Fruit fly (Drosophila melanogaster) whole organism, pupa: ENCODE results near the gene CG9582.

Experiments
- CG10348 ChIP-seq: fragments of 200-800 bp; sonication (Bioruptor generic); IDR thresholded peaks from 2 replicates; pipeline ENCODE4 v1.3.6; 2022; ENCODE audit warnings: missing biosample characterization, missing genetic modification characterization
- CG12605 ChIP-seq: fragments of 200-800 bp; sonication (Bioruptor generic); IDR thresholded peaks from 2 replicates; pipeline ENCODE4 v1.3.6; 2022; ENCODE audit warnings: missing biosample characterization, missing genetic modification characterization
- CG13204 ChIP-seq: fragments of 200-800 bp; sonication (Bioruptor generic); optimal IDR thresholded peaks from 2 replicates; lab custom pipeline; 2018; ENCODE audit warnings: missing biosample characterization, mild to moderate bottlenecking, missing genetic modification characterization, moderate library complexity
- CG14655 ChIP-seq: fragments of 200-800 bp; sonication (Bioruptor generic); optimal IDR thresholded peaks from 3 replicates; lab custom pipeline; 2017; ENCODE audit warnings: mild to moderate bottlenecking, missing biosample characterization, missing genetic modification reagents, missing genetic modification characterization
- CG15710 ChIP-seq: fragments of 200-800 bp; sonication (Bioruptor generic); optimal IDR thresholded peaks from 2 replicates; lab custom pipeline; 2018; ENCODE audit warnings: missing biosample characterization, mild to moderate bottlenecking, missing genetic modification characterization, moderate library complexity
- CG17806 ChIP-seq: fragments of 200-800 bp; sonication (Bioruptor generic); optimal IDR thresholded peaks from 2 replicates; lab custom pipeline; 2018; ENCODE audit warnings: missing biosample characterization, mild to moderate bottlenecking, missing genetic modification characterization, moderate library complexity
- CG32121 ChIP-seq: fragments of 200-800 bp; sonication (Bioruptor generic); IDR thresholded peaks from 2 replicates; pipeline ENCODE4 v1.3.6; 2022; ENCODE audit warnings: missing biosample characterization, missing genetic modification characterization
- CG34367 ChIP-seq: fragments of 200-800 bp; sonication (Bioruptor generic); optimal IDR thresholded peaks from 2 replicates; lab custom pipeline; 2018; ENCODE audit warnings: missing biosample characterization, mild to moderate bottlenecking, missing genetic modification characterization
- CG4496 ChIP-seq: fragments of 200-800 bp; sonication (Bioruptor generic); IDR thresholded peaks from 3 replicates; pipeline ENCODE4 v1.3.6; 2022; ENCODE audit warnings: missing biosample characterization, missing genetic modification characterization
- CG8159 ChIP-seq: fragments of 200-800 bp; sonication (Bioruptor generic); optimal IDR thresholded peaks from 3 replicates; lab custom pipeline; 2018; ENCODE audit warnings: missing biosample characterization, mild to moderate bottlenecking, missing genetic modification characterization, moderate library complexity
- CG8301 ChIP-seq: fragments of 200-800 bp; sonication (Bioruptor generic); optimal IDR thresholded peaks from 2 replicates; lab custom pipeline; 2018; ENCODE audit warnings: missing biosample characterization, mild to moderate bottlenecking, missing genetic modification characterization
- CG9948 ChIP-seq: fragments of 200-800 bp; sonication (Bioruptor generic); optimal IDR thresholded peaks from 2 replicates; lab custom pipeline; 2018; ENCODE audit warnings: missing biosample characterization, mild to moderate bottlenecking, missing genetic modification characterization, moderate library complexity
- D1 ChIP-seq: fragments of 200-800 bp; sonication (Bioruptor generic); optimal IDR thresholded peaks from 2 replicates; lab custom pipeline; 2018; ENCODE audit warnings: missing biosample characterization, mild to moderate bottlenecking, missing genetic modification characterization, moderate library complexity
- EcR ChIP-seq: fragments of 200-800 bp; sonication (Bioruptor generic); optimal IDR thresholded peaks from 3 replicates; lab custom pipeline; 2019; ENCODE audit warnings: missing biosample characterization, missing genetic modification characterization, mild to moderate bottlenecking, moderate library complexity, missing genetic modification reagents
- Ets98B ChIP-seq: fragments of 200-800 bp; sonication (Bioruptor generic); IDR thresholded peaks from 2 replicates; pipeline ENCODE4 v1.3.6; 2022; ENCODE audit warnings: missing biosample characterization, missing genetic modification characterization
- Pif1A ChIP-seq: fragments of 200-800 bp; sonication (Bioruptor generic); optimal IDR thresholded peaks from 3 replicates; lab custom pipeline; 2016; ENCODE audit warnings: missing biosample characterization, missing genetic modification characterization
- Pif1B ChIP-seq: fragments of 200-800 bp; sonication (Bioruptor generic); optimal IDR thresholded peaks from 3 replicates; lab custom pipeline; 2016; ENCODE audit warnings: missing biosample characterization, missing genetic modification characterization
- Snoo ChIP-seq: fragments of 200-800 bp; sonication (Bioruptor generic); optimal IDR thresholded peaks from 3 replicates; lab custom pipeline; 2017; ENCODE audit warnings: missing biosample characterization, mild to moderate bottlenecking, missing genetic modification characterization, inconsistent platforms
- fd96Ca ChIP-seq: fragments of 200-800 bp; sonication (Bioruptor generic); IDR thresholded peaks from 3 replicates; pipeline ENCODE4 v1.3.6; 2022; ENCODE audit warnings: missing biosample characterization, missing genetic modification characterization
- gl ChIP-seq: fragments of 200-800 bp; sonication (Bioruptor generic); optimal IDR thresholded peaks from 2 replicates; lab custom pipeline; 2018; ENCODE audit warnings: missing biosample characterization, mild to moderate bottlenecking, missing genetic modification characterization
- rn ChIP-seq: fragments of 200-800 bp; sonication (Bioruptor generic); IDR thresholded peaks from 2 replicates; pipeline ENCODE4 v1.3.6; 2022; ENCODE audit warnings: missing biosample characterization, missing genetic modification characterization

Gene CG9582

dm6 chr2L:9013968-9014367 lies 17.7 kb downstream of the CG9582 start, which contains the start of gene Rcd-1r:
Gene Rcd-1r (minus strand): TSS chr2L:9014068.
- no peak for TF ChIP-seq Snoo

- TF ChIP-seq gl (no peak), CG4496 (GFP tag; lab: Robert Waterston, UW) (no peak), CG8301 (tag; lab: Kevin White, UChicago) (no peak), CG32121 (no peak), CG13204 (GFP tag; lab: Kevin White, UChicago) (no peak), Pif1B (GFP tag; lab: Kevin White, UChicago) (no peak), Ets98B (GFP tag; lab: Robert Waterston, UW) (no peak), Pif1A (GFP tag; lab: Kevin White, UChicago) (no peak), CG9948 (tag; lab: Kevin White, UChicago) (no peak), CG12605 (GFP tag; lab: Robert Waterston, UW) (no peak), CG10348 (GFP tag; lab: Robert Waterston, UW) (no peak), Snoo (no peak), CG14655 (GFP tag; lab: Kevin White, UChicago) (no peak), CG15710 (tag; lab: Kevin White, UChicago) (no peak), CG17806 (tag; lab: Kevin White, UChicago) (no peak), rn (no peak), D1 (tag; lab: Kevin White, UChicago) (no peak), CG8159 (tag; lab: Kevin White, UChicago) (no peak), CG34367 (tag; lab: Kevin White, UChicago) (no peak), fd96Ca (GFP tag; lab: Robert Waterston, UW) (no peak)
Observed at dm6 chr2L:9011543-9012238, 19.9 kb downstream of the CG9582 start, which contains the start of gene CG13102. Gene CG13102 (plus strand): TSS chr2L:9012188.

dm6 chr2L:9010267-9010666 lies 21.4 kb downstream of the CG9582 start, which contains the start of gene CG9568:
Gene CG9568 (plus strand): TSS chr2L:9010583.
- no peak for TF ChIP-seq CG32121
- TF ChIP-seq CG12605 (GFP tag; lab: Robert Waterston, UW), result no peak
- TF ChIP-seq EcR (GFP tag; lab: Kevin White, UChicago), result no peak
- TF ChIP-seq CG10348 (GFP tag; lab: Robert Waterston, UW), result no peak
- no peak for TF ChIP-seq D1 (tag; lab: Kevin White, UChicago)
- no peak for TF ChIP-seq Ets98B (GFP tag; lab: Robert Waterston, UW)
- no peak for TF ChIP-seq CG14655 (GFP tag; lab: Kevin White, UChicago)
- no peak for TF ChIP-seq CG4496 (GFP tag; lab: Robert Waterston, UW)
- no peak for TF ChIP-seq fd96Ca (GFP tag; lab: Robert Waterston, UW)
- TF ChIP-seq Pif1A (GFP tag; lab: Kevin White, UChicago), result no peak
- no peak for TF ChIP-seq CG17806 (tag; lab: Kevin White, UChicago)
- no peak for TF ChIP-seq CG8301 (tag; lab: Kevin White, UChicago)
- TF ChIP-seq gl, result no peak
- TF ChIP-seq Snoo, result no peak
- no peak for TF ChIP-seq CG9948 (tag; lab: Kevin White, UChicago)

DNA sequence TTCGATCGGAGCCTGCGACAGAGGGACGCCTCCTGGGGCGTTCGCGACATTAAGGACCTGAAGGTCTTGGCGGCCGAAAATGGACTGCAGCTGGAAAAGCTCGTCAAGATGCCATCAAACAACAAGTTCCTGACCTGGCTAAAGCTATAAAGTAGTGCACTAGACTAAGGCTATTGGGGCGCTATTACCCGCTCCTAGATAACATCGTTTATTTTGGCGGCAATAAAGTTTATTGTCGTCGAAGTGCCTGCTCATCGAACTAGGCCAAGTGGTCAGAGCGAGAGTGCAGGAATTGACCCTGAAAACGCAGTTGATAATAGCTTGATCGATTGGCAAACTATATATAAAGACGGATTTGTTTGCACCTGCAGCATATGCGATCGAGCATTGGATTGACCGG lies 33.4 kb downstream of the CG9582 start, which contains the start of gene Try29F:
Gene Try29F, plus strand, starts transcription at position 301 of the 400 bp plus-strand sequence.
- TF ChIP-seq rn (no peak), CG9948 (tag; lab: Kevin White, UChicago) (no peak), CG14655 (GFP tag; lab: Kevin White, UChicago) (no peak), Ets98B (GFP tag; lab: Robert Waterston, UW) (no peak)

dm6 chr2L:8997285-8997684 lies 34.4 kb downstream of the CG9582 start, which contains the start of the genes alien and CG18661:
Gene alien (minus strand): TSS chr2L:8997379.
Gene CG18661 (plus strand): TSS chr2L:8997605.
- TF ChIP-seq CG14655 (GFP tag; lab: Kevin White, UChicago) (peak; percentile 77), CG4496 (GFP tag; lab: Robert Waterston, UW) (peak; percentile 94), Snoo (peak; percentile 96), D1 (tag; lab: Kevin White, UChicago) (no peak), CG15710 (tag; lab: Kevin White, UChicago) (peak; percentile 71), Pif1A (GFP tag; lab: Kevin White, UChicago) (peak; percentile 95), CG8301 (tag; lab: Kevin White, UChicago) (peak; percentile 60), rn (peak; percentile 92), EcR (GFP tag; lab: Kevin White, UChicago) (no peak), CG17806 (tag; lab: Kevin White, UChicago) (peak; percentile 50), Pif1B (GFP tag; lab: Kevin White, UChicago) (no peak), gl (peak; percentile 31), fd96Ca (GFP tag; lab: Robert Waterston, UW) (peak; percentile 95), CG34367 (tag; lab: Kevin White, UChicago) (peak; percentile 50), CG12605 (GFP tag; lab: Robert Waterston, UW) (peak; percentile 74), CG9948 (tag; lab: Kevin White, UChicago) (peak; percentile 53), CG8159 (tag; lab: Kevin White, UChicago) (peak; percentile 73), CG10348 (GFP tag; lab: Robert Waterston, UW) (peak; percentile 92), Ets98B (GFP tag; lab: Robert Waterston, UW) (peak; percentile 93), CG32121 (peak; percentile 88), CG13204 (GFP tag; lab: Kevin White, UChicago) (no peak)
- TF ChIP-seq, all 21 proteins: peak for 17
